Fruit fly (Drosophila melanogaster) whole organism: Measurements from ENCODE around the gene CG7255.

Source experiments
- CG8478 ChIP-seq: fragments of >200 bp; optimal IDR thresholded peaks from 2 replicates; lab custom pipeline; 2018; ENCODE audit warnings: inconsistent platforms
- psq ChIP-seq: fragments of >200 bp; optimal IDR thresholded peaks from 2 replicates; lab custom pipeline; 2017
- usp ChIP-seq: fragments of >200 bp; optimal IDR thresholded peaks from 2 replicates; lab custom pipeline; 2017; ENCODE audit warnings: missing biosample characterization, missing genetic modification characterization, mixed read lengths

- no peak for TF ChIP-seq usp
- no peak for TF ChIP-seq CG8478
- no peak for TF ChIP-seq psq (lab: Kevin White, UChicago)
These were observed at the start of gene CG7255 for dm6 chr3L:15304224-15305035.
